Fruit fly (Drosophila melanogaster): ENCODE results near the gene fusl.
A peak's percentile ranks its signal among the peaks of the same experiment; 100 is the strongest.

fusl gene

dm6 chr2L:5287599-5288261 is 50.1 kb downstream of the fusl start (continued):
- TF ChIP-seq CG31627 (GFP tag; optimal IDR thresholded peaks at IDR 0.05): peak; percentile 66
- peak; percentile 62 to 82 for TF ChIP-seq salr (GFP tag; optimal IDR thresholded peaks at IDR 0.05)
- peak; percentile 80 for TF ChIP-seq Sox15 (GFP tag; optimal IDR thresholded peaks at IDR 0.05)
- TF ChIP-seq Met (GFP tag; optimal IDR thresholded peaks at IDR 0.05): peak; percentile 83
- TF ChIP-seq CG32006 (GFP tag; optimal IDR thresholded peaks at IDR 0.05): peak; percentile 77
- no peak for TF ChIP-seq Hr38 (GFP tag; optimal IDR thresholded peaks at IDR 0.05)
- TF ChIP-seq CG8119 (GFP tag; IDR thresholded peaks at IDR 0.05): peak; percentile 79
- peak; percentile 62 for TF ChIP-seq Ets21C (GFP tag; optimal IDR thresholded peaks at IDR 0.05)
- peak; percentile 70 for TF ChIP-seq CG11902 (GFP tag; optimal IDR thresholded peaks at IDR 0.05)
- peak; percentile 94 for TF ChIP-seq CG1621 (tag; optimal IDR thresholded peaks at IDR 0.05)
- TF ChIP-seq fd85E (GFP tag; optimal IDR thresholded peaks at IDR 0.05): peak; percentile 23
- peak; percentile 88 for TF ChIP-seq topi (GFP tag; optimal IDR thresholded peaks at IDR 0.05)
- TF ChIP-seq Ets96B (tag; optimal IDR thresholded peaks at IDR 0.05): peak; percentile 97
- no peak for TF ChIP-seq fkh (GFP tag; optimal IDR thresholded peaks at IDR 0.05)
- peak; percentile 95 for TF ChIP-seq svp (GFP tag)
- peak; percentile 96 for TF ChIP-seq fd59A (GFP tag; optimal IDR thresholded peaks at IDR 0.05)
- TF ChIP-seq Eip93F (GFP tag; optimal IDR thresholded peaks at IDR 0.05): no peak
- TF ChIP-seq CG11762 (GFP tag; optimal IDR thresholded peaks at IDR 0.05; ENCODE audit: insufficient read depth): peak; percentile 68
- peak; percentile 72 for TF ChIP-seq cyc (GFP tag; optimal IDR thresholded peaks at IDR 0.05)
- peak; percentile 50 for TF ChIP-seq CG6276 (GFP tag; optimal IDR thresholded peaks at IDR 0.05)
- TF ChIP-seq CG6792 (GFP tag; optimal IDR thresholded peaks at IDR 0.05): peak; percentile 83
- peak; percentile 94 for TF ChIP-seq spab (GFP tag; optimal IDR thresholded peaks at IDR 0.05)
- peak; percentile 83 for TF ChIP-seq acj6 (GFP tag; optimal IDR thresholded peaks at IDR 0.05)
- TF ChIP-seq Smox (GFP tag; optimal IDR thresholded peaks at IDR 0.05): peak; percentile 79
- peak; percentile 61 for TF ChIP-seq CG7368 (GFP tag; optimal IDR thresholded peaks at IDR 0.05)
- peak; percentile 85 for TF ChIP-seq CG8632 (GFP tag; optimal IDR thresholded peaks at IDR 0.05)

DNA sequence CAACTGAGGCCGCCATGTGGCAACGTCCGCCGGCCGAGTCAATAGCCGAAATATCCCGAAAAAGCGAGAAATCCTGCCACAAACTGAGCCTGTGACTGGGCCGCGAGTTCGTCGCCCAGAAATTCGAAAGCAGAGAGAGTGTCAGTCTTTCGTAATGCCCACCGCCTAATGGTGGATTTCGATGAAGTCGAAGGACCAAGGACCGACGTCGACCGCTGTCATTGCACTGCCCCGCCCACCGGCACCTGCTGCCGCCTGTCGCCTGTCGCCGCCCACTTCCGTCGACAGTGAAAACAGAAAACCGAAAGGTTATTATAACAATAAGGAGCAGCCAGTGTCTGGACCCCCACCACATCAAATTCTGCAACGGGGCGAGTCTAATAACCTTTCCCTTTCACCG is 51.3 kb downstream of the fusl start:
- TF ChIP-seq svp (GFP tag) (peak; percentile 4), CG3032 (tag; optimal IDR thresholded peaks at IDR 0.05) (no peak), CG6163 (GFP tag; IDR thresholded peaks at IDR 0.05) (0 out of 3 replicates have a peak, but pooled peaks have one; percentile 14)

- TF ChIP-seq eg (GFP tag; IDR thresholded peaks at IDR 0.05) (no peak), CG9139 (GFP tag; optimal IDR thresholded peaks at IDR 0.05) (no peak), svp (GFP tag) (no peak), CG8319 (GFP tag; optimal IDR thresholded peaks at IDR 0.05) (no peak), CG6276 (GFP tag; optimal IDR thresholded peaks at IDR 0.05) (no peak), Eip78C (GFP tag) (no peak), acj6 (GFP tag; optimal IDR thresholded peaks at IDR 0.05) (no peak), CG7368 (GFP tag; optimal IDR thresholded peaks at IDR 0.05) (no peak), OdsH (GFP tag; optimal IDR thresholded peaks at IDR 0.05) (no peak), Sox102F (GFP tag; optimal IDR thresholded peaks at IDR 0.05) (no peak), CG6163 (GFP tag; IDR thresholded peaks at IDR 0.05) (no peak)
Measured at dm6 chr2L:5285860-5286259, 52.0 kb downstream of the fusl start.

DNA sequence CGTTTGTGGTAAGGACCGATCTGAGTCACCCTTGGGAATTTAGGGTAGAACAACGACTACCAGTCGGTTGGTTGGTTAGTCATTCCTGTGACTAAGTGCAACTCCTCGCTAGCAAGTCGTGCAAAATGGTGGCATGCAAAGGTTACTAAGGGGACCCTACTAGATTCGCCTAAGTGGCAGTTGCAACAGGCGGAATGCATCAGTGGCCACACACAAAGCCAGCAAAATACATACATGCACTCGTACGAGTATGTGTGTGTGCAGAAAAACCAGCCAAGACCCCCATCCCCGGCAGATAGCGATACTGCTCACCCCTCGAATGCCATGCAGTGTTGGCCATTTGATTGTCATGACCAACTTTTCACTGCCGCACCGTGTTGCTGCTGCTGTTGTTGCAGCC is 53.1 kb downstream of the fusl start:
- TF ChIP-seq topi (GFP tag; optimal IDR thresholded peaks at IDR 0.05) (no peak), svp (GFP tag) (no peak), ss (GFP tag; optimal IDR thresholded peaks at IDR 0.05) (peak; percentile 40 to 89), CG15336 (GFP tag; IDR thresholded peaks at IDR 0.05) (no peak), CG32006 (GFP tag; optimal IDR thresholded peaks at IDR 0.05) (no peak), Hr39 (GFP tag; optimal IDR thresholded peaks at IDR 0.05) (no peak), dsx (GFP tag; optimal IDR thresholded peaks at IDR 0.05; ENCODE audit: poor library complexity, severe bottlenecking) (peak; percentile 10), Sox15 (GFP tag; optimal IDR thresholded peaks at IDR 0.05) (no peak), spab (GFP tag; optimal IDR thresholded peaks at IDR 0.05) (peak; percentile 11), CG6276 (GFP tag; optimal IDR thresholded peaks at IDR 0.05) (no peak), Eip75B (GFP tag; optimal IDR thresholded peaks at IDR 0.05) (no peak), esn (GFP tag; optimal IDR thresholded peaks at IDR 0.05) (no peak), Eip78C (GFP tag) (peak; percentile 28), Ets96B (tag; optimal IDR thresholded peaks at IDR 0.05) (peak; percentile 7), eg (GFP tag; IDR thresholded peaks at IDR 0.05) (no peak), CG10631 (GFP tag; optimal IDR thresholded peaks at IDR 0.05) (no peak), pdm3 (GFP tag; optimal IDR thresholded peaks at IDR 0.05) (no peak), CG3032 (tag; optimal IDR thresholded peaks at IDR 0.05) (no peak), Gug (GFP tag; IDR thresholded peaks at IDR 0.05) (no peak), CG6808 (GFP tag; optimal IDR thresholded peaks at IDR 0.05) (peak; percentile 38), CG11902 (GFP tag; optimal IDR thresholded peaks at IDR 0.05) (no peak), Hr38 (GFP tag; optimal IDR thresholded peaks at IDR 0.05) (no peak), Eip93F (GFP tag; optimal IDR thresholded peaks at IDR 0.05) (no peak), CG11294 (GFP tag; IDR thresholded peaks at IDR 0.05) (no peak)

Data from whole organism, prepupa.